Fruit fly (Drosophila melanogaster) whole organism, embryonic: ENCODE measurements around the gene CG14015.
A peak's percentile ranks its signal among the peaks of the same experiment; 100 is the strongest.

Source experiments
- Abd-B ChIP-seq: fragments of 200-800 bp; sonication (Bioruptor generic); optimal IDR thresholded peaks from 2 replicates; lab custom pipeline; 2018; ENCODE audit warnings: missing biosample characterization, mild to moderate bottlenecking, missing genetic modification characterization, moderate library complexity
- BEAF-32 ChIP-seq: fragments of 200-800 bp; sonication (Bioruptor generic); optimal IDR thresholded peaks from 3 replicates; lab custom pipeline; 2017; ENCODE audit warnings: missing biosample characterization, missing genetic modification characterization, mild to moderate bottlenecking, moderate library complexity, missing genetic modification reagents
- Blimp-1 ChIP-seq: fragments of 200-800 bp; sonication (Bioruptor generic); optimal IDR thresholded peaks from 3 replicates; lab custom pipeline; 2018; ENCODE audit warnings: missing biosample characterization, missing genetic modification characterization, mild to moderate bottlenecking, moderate library complexity, missing genetic modification reagents
- CG10209 ChIP-seq: fragments of 200-800 bp; sonication (Bioruptor generic); optimal IDR thresholded peaks from 3 replicates; lab custom pipeline; 2017; ENCODE audit warnings: missing biosample characterization, mild to moderate bottlenecking, missing genetic modification characterization, missing genetic modification reagents
- CG10431 ChIP-seq: fragments of 200-800 bp; sonication (Bioruptor generic); optimal IDR thresholded peaks from 3 replicates; lab custom pipeline; 2018; ENCODE audit warnings: missing biosample characterization, mild to moderate bottlenecking, missing genetic modification characterization
- CG11560 ChIP-seq: fragments of 200-800 bp; sonication (Bioruptor generic); IDR thresholded peaks from 3 replicates; pipeline ENCODE4 v1.3.6; 2022; ENCODE audit warnings: missing biosample characterization, missing genetic modification characterization
- CG13296 ChIP-seq: fragments of 200-800 bp; sonication (Bioruptor generic); optimal IDR thresholded peaks from 3 replicates; lab custom pipeline; 2018; ENCODE audit warnings: missing biosample characterization, mild to moderate bottlenecking, missing genetic modification characterization
- CG13894 ChIP-seq: fragments of 200-800 bp; sonication (Bioruptor generic); optimal IDR thresholded peaks from 3 replicates; lab custom pipeline; 2018; ENCODE audit warnings: missing biosample characterization, mild to moderate bottlenecking, missing genetic modification characterization, moderate library complexity
- CG14050 ChIP-seq: fragments of 200-800 bp; sonication (Bioruptor generic); IDR thresholded peaks from 3 replicates; pipeline ENCODE4 v1.3.6; 2022; ENCODE audit warnings: missing biosample characterization, missing genetic modification characterization
- CG15514 ChIP-seq: fragments of 200-800 bp; sonication (Bioruptor generic); optimal IDR thresholded peaks from 3 replicates; lab custom pipeline; 2017; ENCODE audit warnings: missing biosample characterization, missing genetic modification characterization, mild to moderate bottlenecking, moderate library complexity, missing genetic modification reagents
- CG17568 ChIP-seq: fragments of 200-800 bp; sonication (Bioruptor generic); optimal IDR thresholded peaks from 2 replicates; lab custom pipeline; 2018; ENCODE audit warnings: missing biosample characterization, mild to moderate bottlenecking, missing genetic modification characterization, moderate library complexity
- CG17612 ChIP-seq: fragments of 200-800 bp; sonication (Bioruptor generic); IDR thresholded peaks from 2 replicates; pipeline ENCODE4 v1.3.6; 2022; ENCODE audit warnings: missing biosample characterization, missing genetic modification characterization
- CG17802 ChIP-seq: fragments of 200-800 bp; sonication (Bioruptor generic); optimal IDR thresholded peaks from 2 replicates; lab custom pipeline; 2018; ENCODE audit warnings: missing biosample characterization, mild to moderate bottlenecking, missing genetic modification characterization, moderate library complexity
- CG1832 ChIP-seq: fragments of 200-800 bp; sonication (Bioruptor generic); optimal IDR thresholded peaks from 2 replicates; lab custom pipeline; 2017; ENCODE audit warnings: missing biosample characterization, mild to moderate bottlenecking, missing genetic modification characterization, inconsistent platforms
- CG18764 ChIP-seq: fragments of 200-800 bp; sonication (Bioruptor generic); optimal IDR thresholded peaks from 3 replicates; lab custom pipeline; 2016; ENCODE audit warnings: missing biosample characterization, missing genetic modification characterization
- CG31441 ChIP-seq: fragments of 200-800 bp; sonication (Bioruptor generic); IDR thresholded peaks from 2 replicates; pipeline ENCODE4 v1.3.6; 2022; ENCODE audit warnings: missing biosample characterization, missing genetic modification characterization
- CG43689 ChIP-seq: fragments of 200-800 bp; sonication (Bioruptor generic); IDR thresholded peaks from 2 replicates; pipeline ENCODE4 v1.3.6; 2022; ENCODE audit warnings: missing biosample characterization, missing genetic modification characterization
- CG4707 ChIP-seq: fragments of 200-800 bp; sonication (Bioruptor generic); optimal IDR thresholded peaks from 2 replicates; lab custom pipeline; 2018; ENCODE audit warnings: missing biosample characterization, mild to moderate bottlenecking, missing genetic modification characterization, moderate library complexity
- CG6683 ChIP-seq: fragments of 200-800 bp; sonication (Bioruptor generic); optimal IDR thresholded peaks from 2 replicates; lab custom pipeline; 2017; ENCODE audit warnings: missing biosample characterization, mild to moderate bottlenecking, missing genetic modification characterization, missing genetic modification reagents
- CG7786 ChIP-seq: fragments of 200-800 bp; sonication (Bioruptor generic); optimal IDR thresholded peaks from 2 replicates; lab custom pipeline; 2016; ENCODE audit warnings: missing biosample characterization, missing genetic modification characterization
- CG7839 ChIP-seq: fragments of 200-800 bp; sonication (Bioruptor generic); optimal IDR thresholded peaks from 3 replicates; lab custom pipeline; 2018; ENCODE audit warnings: missing biosample characterization, mild to moderate bottlenecking, missing genetic modification characterization, moderate library complexity
- CG8281 ChIP-seq: fragments of 200-800 bp; sonication (Bioruptor generic); optimal IDR thresholded peaks from 2 replicates; lab custom pipeline; 2018; ENCODE audit warnings: missing biosample characterization, mild to moderate bottlenecking, missing genetic modification characterization, moderate library complexity
- D19A ChIP-seq: fragments of 200-800 bp; optimal IDR thresholded peaks from 3 replicates; lab custom pipeline; 2019; ENCODE audit warnings: missing biosample characterization, mild to moderate bottlenecking, missing genetic modification characterization, moderate library complexity
- Fer2 ChIP-seq: fragments of 200-800 bp; sonication (Bioruptor generic); optimal IDR thresholded peaks from 2 replicates; lab custom pipeline; 2018; ENCODE audit warnings: missing biosample characterization, mild to moderate bottlenecking, missing genetic modification characterization, moderate library complexity
- Jarid2 ChIP-seq: fragments of 200-800 bp; sonication (Bioruptor generic); optimal IDR thresholded peaks from 3 replicates; lab custom pipeline; 2017; ENCODE audit warnings: mild to moderate bottlenecking, missing biosample characterization, missing genetic modification reagents, missing genetic modification characterization
- Mrtf ChIP-seq: fragments of 200-800 bp; sonication (Bioruptor generic); IDR thresholded peaks from 3 replicates; pipeline ENCODE4 v1.3.6; 2022; ENCODE audit warnings: missing biosample characterization, missing genetic modification characterization
- Myb ChIP-seq: fragments of 200-800 bp; sonication (Bioruptor generic); optimal IDR thresholded peaks from 2 replicates; lab custom pipeline; 2016; ENCODE audit warnings: missing biosample characterization, missing genetic modification characterization
- Oaz ChIP-seq: fragments of 200-800 bp; sonication (Bioruptor generic); IDR thresholded peaks from 2 replicates; pipeline ENCODE4 v1.3.6; 2022; ENCODE audit warnings: missing biosample characterization, missing genetic modification characterization
- Ptx1 ChIP-seq: fragments of 200-800 bp; sonication (Bioruptor generic); IDR thresholded peaks from 2 replicates; pipeline ENCODE4 v1.3.6; 2022; ENCODE audit warnings: missing biosample characterization, missing genetic modification characterization
- bsh ChIP-seq, 2 experiments: fragments of 200-800 bp; sonication (Bioruptor generic); optimal IDR thresholded peaks; 2 replicates each; lab custom pipeline; 2017 to 2018; ENCODE audit warnings: mild to moderate bottlenecking in 2 of 2, missing biosample characterization in 2 of 2, missing genetic modification characterization in 2 of 2, moderate library complexity in 1 of 2
- dmrt11E ChIP-seq: fragments of 200-800 bp; sonication (Bioruptor generic); optimal IDR thresholded peaks from 3 replicates; lab custom pipeline; 2018; ENCODE audit warnings: missing biosample characterization, mild to moderate bottlenecking, missing genetic modification characterization, moderate library complexity
- fd96Cb ChIP-seq: fragments of 200-800 bp; sonication (Bioruptor generic); optimal IDR thresholded peaks from 2 replicates; lab custom pipeline; 2018; ENCODE audit warnings: missing biosample characterization, mild to moderate bottlenecking, missing genetic modification characterization, moderate library complexity
- gcm2 ChIP-seq: fragments of 200-800 bp; sonication (Bioruptor generic); optimal IDR thresholded peaks from 2 replicates; lab custom pipeline; 2016; ENCODE audit warnings: missing biosample characterization, missing genetic modification characterization
- grn ChIP-seq: fragments of 200-800 bp; sonication (Bioruptor generic); optimal IDR thresholded peaks from 3 replicates; lab custom pipeline; 2017; ENCODE audit warnings: missing biosample characterization, missing genetic modification characterization
- hb ChIP-seq: fragments of 200-800 bp; sonication (Bioruptor generic); IDR thresholded peaks from 3 replicates; pipeline ENCODE4 v1.3.6; 2022; ENCODE audit warnings: missing biosample characterization, missing genetic modification characterization; ENCODE audit not compliant: partially characterized antibody
- hbn ChIP-seq: fragments of 200-800 bp; sonication (Bioruptor generic); IDR thresholded peaks from 2 replicates; pipeline ENCODE4 v1.3.6; 2022; ENCODE audit warnings: missing biosample characterization, missing genetic modification characterization; ENCODE audit not compliant: partially characterized antibody
- insv ChIP-seq, 2 experiments: fragments of 200-800 bp; sonication (Bioruptor generic); optimal IDR thresholded peaks; 3 replicates each; lab custom pipeline; 2016 to 2018; ENCODE audit warnings: missing biosample characterization in 2 of 2, missing genetic modification characterization in 2 of 2
- kay ChIP-seq: fragments of 200-800 bp; sonication (Bioruptor generic); optimal IDR thresholded peaks from 2 replicates; lab custom pipeline; 2016; ENCODE audit warnings: missing biosample characterization, missing genetic modification characterization
- klu ChIP-seq: fragments of 200-800 bp; sonication (Bioruptor generic); IDR thresholded peaks from 2 replicates; pipeline ENCODE4 v1.3.6; 2022; ENCODE audit warnings: missing biosample characterization, missing genetic modification characterization
- lab ChIP-seq: fragments of 200-800 bp; sonication (Bioruptor generic); optimal IDR thresholded peaks from 3 replicates; lab custom pipeline; 2017; ENCODE audit warnings: missing biosample characterization, missing genetic modification characterization, mild to moderate bottlenecking, moderate library complexity, missing genetic modification reagents
- mirr ChIP-seq: fragments of 200-800 bp; sonication (Bioruptor generic); optimal IDR thresholded peaks from 3 replicates; lab custom pipeline; 2018; ENCODE audit warnings: missing biosample characterization, mild to moderate bottlenecking, missing genetic modification characterization
- pita ChIP-seq: fragments of 200-800 bp; sonication (Bioruptor generic); optimal IDR thresholded peaks from 2 replicates; lab custom pipeline; 2017; ENCODE audit warnings: missing biosample characterization, mild to moderate bottlenecking, missing genetic modification characterization
- slbo ChIP-seq: fragments of 200-800 bp; sonication (Bioruptor generic); IDR thresholded peaks from 2 replicates; pipeline ENCODE4 v1.3.6; 2022; ENCODE audit warnings: missing biosample characterization, missing genetic modification characterization
- sob ChIP-seq: fragments of 200-800 bp; sonication (Bioruptor generic); IDR thresholded peaks from 2 replicates; pipeline ENCODE4 v1.3.6; 2022; ENCODE audit warnings: missing biosample characterization, missing genetic modification characterization
- tap ChIP-seq: fragments of 200-800 bp; optimal IDR thresholded peaks from 3 replicates; lab custom pipeline; 2019; ENCODE audit warnings: missing biosample characterization, mild to moderate bottlenecking, missing genetic modification characterization, moderate library complexity
- unpg ChIP-seq: fragments of 200-800 bp; sonication (Bioruptor generic); optimal IDR thresholded peaks from 3 replicates; lab custom pipeline; 2018; ENCODE audit warnings: missing biosample characterization, mild to moderate bottlenecking, missing genetic modification characterization, moderate library complexity
- vnd ChIP-seq: fragments of 200-800 bp; sonication (Bioruptor generic); IDR thresholded peaks from 3 replicates; pipeline ENCODE4 v1.3.6; 2022; ENCODE audit warnings: missing biosample characterization, missing genetic modification characterization; ENCODE audit not compliant: partially characterized antibody
- wor ChIP-seq: fragments of 200-800 bp; sonication (Bioruptor generic); IDR thresholded peaks from 2 replicates; pipeline ENCODE4 v1.3.6; 2022; ENCODE audit warnings: missing biosample characterization, missing genetic modification characterization
- zfh2 ChIP-seq: fragments of 200-800 bp; sonication (Bioruptor generic); optimal IDR thresholded peaks from 2 replicates; lab custom pipeline; 2016; ENCODE audit warnings: missing biosample characterization, missing genetic modification characterization

CG14015 gene

DNA sequence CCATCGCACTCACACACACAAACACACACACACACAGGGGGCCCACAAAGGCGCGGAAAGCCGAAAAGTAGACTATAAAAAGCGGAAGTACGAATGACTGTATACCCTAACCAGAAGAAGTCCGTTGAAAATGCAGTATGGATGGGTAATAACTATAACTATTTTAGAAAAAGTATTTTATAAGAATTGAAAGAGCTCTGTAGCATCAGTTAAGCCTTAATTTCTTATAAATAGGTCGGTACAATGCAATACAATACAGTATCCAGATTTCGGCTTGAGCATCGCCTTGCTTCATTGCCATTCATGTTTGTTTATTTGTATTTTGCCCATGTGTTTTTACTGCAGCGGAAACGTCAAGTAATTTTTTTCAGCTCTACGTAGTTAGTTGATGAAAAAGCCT is 30.5 kb upstream of the CG14015 start (continued):
- no peak for TF ChIP-seq CG10209

DNA sequence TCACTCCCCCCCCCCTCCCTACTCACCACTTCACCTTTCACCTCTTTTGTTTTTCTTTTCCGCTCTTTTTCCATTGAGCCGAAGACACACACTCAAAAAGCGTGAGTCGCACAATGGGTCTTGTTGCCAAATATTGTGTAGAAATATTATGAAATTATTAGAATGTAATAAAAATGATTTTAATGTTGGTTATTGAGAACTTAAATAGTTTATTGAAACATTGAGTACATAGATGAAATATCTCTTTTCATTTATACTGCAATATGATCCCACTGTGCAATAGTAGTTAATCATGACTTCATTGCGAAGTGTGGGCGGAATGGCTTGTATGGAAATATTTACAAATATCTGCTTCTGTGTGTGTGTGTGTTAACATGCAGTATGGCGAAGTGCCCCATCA is 28.1 kb upstream of the CG14015 start:
- TF ChIP-seq mirr (no peak), Abd-B (GFP tag; lab: Kevin White, UChicago) (no peak), kay (GFP tag; lab: Kevin White, UChicago) (no peak), CG17802 (tag; lab: Kevin White, UChicago) (no peak), CG11560 (tag; lab: Robert Waterston, UW) (no peak), CG8281 (tag; lab: Kevin White, UChicago) (no peak), CG13894 (tag; lab: Kevin White, UChicago) (no peak), BEAF-32 (no peak), sob (GFP tag; lab: Robert Waterston, UW) (no peak), hb (GFP tag; lab: Robert Waterston, UW) (no peak), grn (GFP tag; lab: Kevin White, UChicago) (no peak), Jarid2 (GFP tag; lab: Kevin White, UChicago) (no peak), Fer2 (tag; lab: Kevin White, UChicago) (no peak), fd96Cb (tag; lab: Kevin White, UChicago) (no peak), unpg (peak; percentile 30), CG6683 (GFP tag; lab: Kevin White, UChicago) (no peak), CG15514 (GFP tag; lab: Kevin White, UChicago) (no peak), dmrt11E (tag; lab: Kevin White, UChicago) (no peak), CG18764 (GFP tag; lab: Kevin White, UChicago) (no peak), CG14050 (GFP tag; lab: Robert Waterston, UW) (no peak), hbn (GFP tag; lab: Robert Waterston, UW) (no peak), CG1832 (GFP tag; lab: Kevin White, UChicago) (no peak), CG17568 (no peak), CG7839 (tag; lab: Kevin White, UChicago) (peak; percentile 19), Myb (GFP tag; lab: Kevin White, UChicago) (no peak), CG13296 (no peak), wor (GFP tag; lab: Robert Waterston, UW) (no peak), Oaz (GFP tag; lab: Robert Waterston, UW) (no peak), Ptx1 (peak; percentile 59; the same call in 1 of the 2 replicates), CG31441 (GFP tag; lab: Robert Waterston, UW) (0 out of 2 replicates have a peak, but pooled peaks have one; percentile 11), klu (GFP tag; lab: Robert Waterston, UW) (no peak), Mrtf (GFP tag; lab: Robert Waterston, UW) (no peak), slbo (GFP tag; lab: Robert Waterston, UW) (peak; percentile 45), bsh (GFP tag; optimal IDR thresholded peaks at IDR 0.05; lab: Kevin White, UChicago) (peak in 1 of 2 experiments; percentile 20), tap (tag; lab: Kevin White, UChicago) (no peak), zfh2 (GFP tag; lab: Kevin White, UChicago) (no peak), insv (GFP tag; optimal IDR thresholded peaks at IDR 0.05; lab: Kevin White, UChicago) (no peak), CG17612 (GFP tag; lab: Robert Waterston, UW) (no peak), CG10431 (no peak), D19A (tag; lab: Kevin White, UChicago) (no peak), gcm2 (GFP tag; lab: Kevin White, UChicago) (no peak), CG7786 (GFP tag; lab: Kevin White, UChicago) (no peak), CG4707 (GFP tag; lab: Kevin White, UChicago) (peak; percentile 30), pita (GFP tag; lab: Kevin White, UChicago) (no peak), Blimp-1 (GFP tag; lab: Kevin White, UChicago) (no peak), lab (GFP tag; lab: Kevin White, UChicago) (peak; percentile 27), CG43689 (GFP tag; lab: Robert Waterston, UW) (no peak), vnd (no peak)
